Fruit fly (Drosophila melanogaster) S2 (cell line): ENCODE measurements around the gene opm.

ENCODE experiments used
- CG8478 ChIP-seq: fragments of >200 bp; optimal IDR thresholded peaks from 2 replicates; lab custom pipeline; 2018
- CTCF ChIP-seq, 2 experiments: fragments of >200 bp; optimal IDR thresholded peaks; 2 replicates each; lab custom pipeline; 2018

dm6 chrX:15021021-15021477 lies 45.2 kb downstream of the opm start:
- TF ChIP-seq CTCF (optimal IDR thresholded peaks at IDR 0.05; lab: Kevin White, UChicago): no peak
- TF ChIP-seq CG8478 (lab: Kevin White, UChicago): no peak
